Worm (Caenorhabditis elegans) whole organism, midembryonic: ENCODE data around the gene Y39F10C.1.
"Not testable (repeated sequence)": the region's sequence is repeated elsewhere in the genome, so short reads cannot be mapped to it uniquely, and the experiment has no call there.

Source experiments
- T22C8.4 ChIP-seq: fragments of 200-800 bp; sonication (Bioruptor generic); IDR thresholded peaks from 2 replicates; pipeline ENCODE4 v1.3.6; 2022; ENCODE audit warnings: missing genetic modification characterization, missing compliant biosample characterization
- cog-1 ChIP-seq: sonication (generic microtip); optimal IDR thresholded peaks from 2 replicates; lab custom pipeline; 2016; ENCODE audit warnings: missing genetic modification characterization, missing compliant biosample characterization
- flt-1 ChIP-seq: fragments of 200-800 bp; sonication (Bioruptor generic); IDR thresholded peaks from 2 replicates; pipeline ENCODE4 v1.3.6; 2022; ENCODE audit warnings: missing genetic modification characterization, missing compliant biosample characterization
- klf-2 ChIP-seq: fragments of 200-800 bp; sonication (Bioruptor generic); conservative IDR thresholded peaks from 2 replicates; pipeline ENCODE4 v1.3.6; 2022; ENCODE audit warnings: missing genetic modification reagents, missing genetic modification characterization, missing compliant biosample characterization
- med-1 ChIP-seq: sonication (generic microtip); optimal IDR thresholded peaks from 2 replicates; lab custom pipeline; 2017; ENCODE audit warnings: missing genetic modification characterization, mild to moderate bottlenecking, missing compliant biosample characterization, antibody characterized with exemption, missing genetic modification reagents; ENCODE audit not compliant: insufficient read depth
- ref-1 ChIP-seq: fragments of 200-800 bp; sonication (Bioruptor generic); conservative IDR thresholded peaks from 2 replicates; pipeline ENCODE4 v1.3.6; 2022; ENCODE audit warnings: missing genetic modification reagents, missing genetic modification characterization, missing compliant biosample characterization
- ztf-23 ChIP-seq: fragments of 200-800 bp; sonication (Bioruptor generic); IDR thresholded peaks from 2 replicates; pipeline ENCODE4 v1.3.6; 2022; ENCODE audit warnings: missing genetic modification reagents, missing genetic modification characterization, missing compliant biosample characterization
- ztf-29 ChIP-seq: fragments of 200-800 bp; sonication (Bioruptor generic); IDR thresholded peaks from 2 replicates; pipeline ENCODE4 v1.3.6; 2022; ENCODE audit warnings: missing genetic modification reagents, missing genetic modification characterization, missing compliant biosample characterization

- TF ChIP-seq flt-1 (GFP tag; lab: Robert Waterston, UW) (peak; percentile 69), T22C8.4 (GFP tag; lab: Robert Waterston, UW) (peak; percentile 75), klf-2 (peak; percentile 66), ztf-29 (GFP tag; lab: Robert Waterston, UW) (peak; percentile 23; the same call in 1 of the 2 replicates), ref-1 (GFP tag; lab: Robert Waterston, UW) (peak; percentile 59)
- TF ChIP-seq ztf-23 (GFP tag; lab: Robert Waterston, UW); cog-1 (tag; lab: Kevin White, UChicago); med-1 (GFP tag; lab: Kevin White, UChicago): not testable (repeated sequence)
These were observed 21.6 kb downstream of the Y39F10C.1 start for ce11 chrII:696776-697532.
